Fruit fly (Drosophila melanogaster): ENCODE measurements around the gene Mob2.

Mob2 gene

DNA sequence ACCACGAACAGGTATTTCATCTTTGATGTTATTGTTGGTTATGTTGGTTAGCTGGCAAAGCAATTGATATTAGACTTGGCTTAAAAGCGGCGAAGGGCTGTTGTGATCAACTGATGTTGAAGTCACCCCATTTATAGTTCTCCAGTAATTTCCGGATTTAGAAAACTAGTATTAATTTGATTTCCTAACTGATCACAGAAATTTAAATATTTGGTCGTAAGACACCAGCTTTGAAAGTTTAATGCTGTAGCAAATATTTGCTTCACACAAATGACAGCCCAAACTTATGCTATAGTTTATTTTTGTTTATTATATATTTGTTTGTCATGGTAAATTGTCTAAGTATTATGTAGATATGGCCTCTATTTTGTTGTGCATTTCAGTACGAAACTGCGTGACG lies 20.1 kb upstream of the Mob2 start, which contains the start of gene CG33269:
TSS of gene CG33269 (minus strand) at position 101 of the 400 bp plus-strand sequence.
- TF ChIP-seq Sox15 (GFP tag; optimal IDR thresholded peaks at IDR 0.05) (no peak), dsx (GFP tag; optimal IDR thresholded peaks at IDR 0.05; ENCODE audit: poor library complexity, severe bottlenecking) (no peak), CG15336 (GFP tag; IDR thresholded peaks at IDR 0.05) (no peak), Sox14 (GFP tag; optimal IDR thresholded peaks at IDR 0.05) (no peak), CG11294 (GFP tag; IDR thresholded peaks at IDR 0.05) (no peak), Hr38 (GFP tag; optimal IDR thresholded peaks at IDR 0.05) (no peak), salr (GFP tag; optimal IDR thresholded peaks at IDR 0.05) (no peak), CG3032 (tag; optimal IDR thresholded peaks at IDR 0.05) (no peak), Smox (GFP tag; optimal IDR thresholded peaks at IDR 0.05) (no peak), CG11762 (GFP tag; optimal IDR thresholded peaks at IDR 0.05; ENCODE audit: insufficient read depth) (no peak), ss (GFP tag; optimal IDR thresholded peaks at IDR 0.05) (no peak), Ets21C (GFP tag; optimal IDR thresholded peaks at IDR 0.05) (no peak), CG31627 (GFP tag; optimal IDR thresholded peaks at IDR 0.05) (no peak), vri (GFP tag; optimal IDR thresholded peaks at IDR 0.05) (no peak)

DNA sequence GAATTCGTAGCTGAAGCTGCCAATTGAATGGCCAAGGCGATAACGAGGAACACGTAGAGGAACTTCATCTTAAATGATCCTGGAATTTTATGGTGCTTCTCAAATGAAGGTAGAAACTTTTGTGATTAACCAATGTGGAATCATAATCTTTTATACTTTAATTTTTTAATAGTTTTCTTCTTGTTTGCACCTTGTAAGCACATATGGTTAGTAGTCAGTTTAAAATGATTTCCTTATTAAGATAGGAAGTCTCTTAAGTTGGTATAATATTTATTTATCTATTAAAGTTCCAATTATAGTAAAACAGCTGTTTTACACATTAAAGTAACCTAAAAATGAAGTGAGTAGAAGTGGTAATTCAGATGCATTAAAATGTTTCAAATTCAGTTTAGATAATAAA lies 18.9 kb upstream of the Mob2 start, which contains the start of gene CG43391:
TSS of gene CG43391 (minus strand) at position 101 of the 400 bp plus-strand sequence.
- no peak for TF ChIP-seq CG6163 (GFP tag; IDR thresholded peaks at IDR 0.05)
- no peak for TF ChIP-seq fd85E (GFP tag; optimal IDR thresholded peaks at IDR 0.05)
- no peak for TF ChIP-seq CG9139 (GFP tag; optimal IDR thresholded peaks at IDR 0.05)
- no peak for TF ChIP-seq CG8119 (GFP tag; IDR thresholded peaks at IDR 0.05)
- no peak for TF ChIP-seq CG6276 (GFP tag; optimal IDR thresholded peaks at IDR 0.05)
- no peak for TF ChIP-seq acj6 (GFP tag; optimal IDR thresholded peaks at IDR 0.05)
- no peak for TF ChIP-seq CG1621 (tag; optimal IDR thresholded peaks at IDR 0.05)
- no peak for TF ChIP-seq pdm3 (GFP tag; optimal IDR thresholded peaks at IDR 0.05)
- no peak for TF ChIP-seq Eip78C (GFP tag)
- TF ChIP-seq Sox15 (GFP tag; optimal IDR thresholded peaks at IDR 0.05) = no peak
- TF ChIP-seq CG10631 (GFP tag; optimal IDR thresholded peaks at IDR 0.05) = no peak
- TF ChIP-seq CG4318 (GFP tag; optimal IDR thresholded peaks at IDR 0.05) = no peak
- no peak for TF ChIP-seq Hr38 (GFP tag; optimal IDR thresholded peaks at IDR 0.05)
- TF ChIP-seq OdsH (GFP tag; optimal IDR thresholded peaks at IDR 0.05) = no peak
- no peak for TF ChIP-seq CG31627 (GFP tag; optimal IDR thresholded peaks at IDR 0.05)
- TF ChIP-seq Sox14 (GFP tag; optimal IDR thresholded peaks at IDR 0.05) = no peak
- TF ChIP-seq Hr39 (GFP tag; optimal IDR thresholded peaks at IDR 0.05) = no peak
- no peak for TF ChIP-seq CG11762 (GFP tag; optimal IDR thresholded peaks at IDR 0.05; ENCODE audit: insufficient read depth)

DNA sequence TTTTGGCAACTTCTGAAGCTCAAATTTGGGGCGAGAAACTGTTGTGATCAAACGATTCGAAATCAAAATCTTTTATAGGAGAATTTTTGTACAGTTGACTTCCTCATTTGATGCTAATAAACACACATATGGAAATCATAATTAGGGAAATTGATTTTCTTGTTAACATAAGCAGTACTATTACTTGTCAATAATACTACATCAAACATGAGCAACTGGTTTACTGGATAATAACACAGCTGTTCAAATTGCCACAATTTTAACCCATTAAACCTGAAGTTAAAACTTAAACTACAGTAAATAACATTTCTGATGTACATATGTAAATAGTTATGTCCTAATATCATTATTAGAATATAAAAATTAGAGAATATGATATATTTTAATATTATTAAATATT lies 17.9 kb upstream of the Mob2 start, which contains the start of gene CG43390:
TSS of gene CG43390 (minus strand) at position 32 of the 400 bp plus-strand sequence.
- TF ChIP-seq fkh (GFP tag; optimal IDR thresholded peaks at IDR 0.05) = peak; percentile 46
- TF ChIP-seq Ets96B (tag; optimal IDR thresholded peaks at IDR 0.05) = no peak

DNA sequence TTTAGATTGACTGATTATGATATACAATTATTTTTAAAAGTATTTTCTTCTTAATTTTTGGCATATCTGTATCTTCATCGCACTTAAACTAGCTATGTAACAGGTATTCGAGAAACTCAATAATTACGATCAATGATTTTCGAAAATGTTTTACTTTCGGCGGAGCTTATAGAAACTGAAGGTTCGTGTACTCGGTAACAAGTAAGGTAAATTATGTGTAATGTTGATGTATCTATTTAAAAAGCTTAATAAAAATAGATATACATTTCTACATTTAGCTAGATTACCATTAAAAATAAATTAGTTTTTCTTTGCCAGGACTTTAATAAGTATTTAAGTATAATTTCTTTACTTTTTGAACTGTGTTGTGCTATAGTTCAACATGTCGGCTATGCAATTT lies 16.8 kb upstream of the Mob2 start:
- TF ChIP-seq Hr39 (GFP tag; optimal IDR thresholded peaks at IDR 0.05) (no peak), Eip78C (GFP tag) (no peak), Met (GFP tag; optimal IDR thresholded peaks at IDR 0.05) (no peak), Lpt (GFP tag; optimal IDR thresholded peaks at IDR 0.05) (no peak), fd85E (GFP tag; optimal IDR thresholded peaks at IDR 0.05) (no peak), topi (GFP tag; optimal IDR thresholded peaks at IDR 0.05) (no peak), CG8632 (GFP tag; optimal IDR thresholded peaks at IDR 0.05) (no peak), CG34406 (GFP tag; optimal IDR thresholded peaks at IDR 0.05) (no peak), fd59A (GFP tag; optimal IDR thresholded peaks at IDR 0.05) (no peak)

All from whole organism, prepupa.